Worm (Caenorhabditis elegans) whole organism, L1 larva: ENCODE data around the gene Y75B8A.18.

Experiments used
- C04F5.9 ChIP-seq: sonication (generic microtip); optimal IDR thresholded peaks from 2 replicates; lab custom pipeline; 2016; ENCODE audit warnings: missing genetic modification characterization, missing compliant biosample characterization
- C34B4.2 ChIP-seq: sonication (generic microtip); optimal IDR thresholded peaks from 2 replicates; lab custom pipeline; 2017; ENCODE audit warnings: mild to moderate bottlenecking, missing genetic modification characterization, missing compliant biosample characterization
- Y116A8C.19 ChIP-seq: sonication (generic microtip); optimal IDR thresholded peaks from 2 replicates; lab custom pipeline; 2016; ENCODE audit warnings: missing compliant biosample characterization, missing genetic modification characterization, borderline replicate concordance
- aha-1 ChIP-seq: fragments of 150-350 bp; optimal IDR thresholded peaks from 2 replicates; lab custom pipeline; 2014; ENCODE audit warnings: missing biosample characterization, missing genetic modification characterization
- alr-1 ChIP-seq: fragments of 200-800 bp; sonication (Bioruptor generic); optimal IDR thresholded peaks from 2 replicates; lab custom pipeline; 2018; ENCODE audit warnings: borderline replicate concordance, mild to moderate bottlenecking, missing genetic modification characterization, missing compliant biosample characterization
- ama-1 ChIP-seq: fragments of 150-350 bp; optimal IDR thresholded peaks from 2 replicates; lab custom pipeline; 2014
- blmp-1 ChIP-seq: fragments of 150-350 bp; optimal IDR thresholded peaks from 2 replicates; lab custom pipeline; 2014; ENCODE audit warnings: missing biosample characterization, missing genetic modification characterization
- ceh-8 ChIP-seq: fragments of 200-800 bp; sonication (Bioruptor generic); optimal IDR thresholded peaks from 2 replicates; lab custom pipeline; 2018; ENCODE audit warnings: mild to moderate bottlenecking, missing genetic modification characterization, moderate library complexity, missing compliant biosample characterization
- ceh-88 ChIP-seq: fragments of 200-800 bp; sonication (Bioruptor generic); IDR thresholded peaks from 2 replicates; pipeline ENCODE4 v1.3.6; 2022; ENCODE audit warnings: missing genetic modification characterization, missing compliant biosample characterization
- ceh-90 ChIP-seq: sonication (generic microtip); optimal IDR thresholded peaks from 2 replicates; lab custom pipeline; 2016; ENCODE audit warnings: missing genetic modification characterization, missing compliant biosample characterization
- ces-1 ChIP-seq: fragments of 150-350 bp; optimal IDR thresholded peaks from 2 replicates; lab custom pipeline; 2014; ENCODE audit warnings: missing biosample characterization, missing genetic modification reagents, missing genetic modification characterization
- efl-1 ChIP-seq, 4 experiments: fragments of 150-350 bp; optimal IDR thresholded peaks in 3 of 4; peaks in 1 of 4; 1 replicate in 1 of 4; 2 replicates in 3 of 4; lab custom pipeline; 2014; ENCODE audit warnings: missing biosample characterization in 2 of 4, missing genetic modification characterization in 2 of 4, missing genetic modification reagents in 2 of 4
- egl-27 ChIP-seq, 2 experiments: fragments of 150-350 bp in 1 of 2; sonication (generic microtip); optimal IDR thresholded peaks; 3 replicates each; lab custom pipeline; 2017 to 2018; ENCODE audit warnings: missing biosample characterization in 2 of 2, missing genetic modification characterization in 2 of 2, missing genetic modification reagents in 2 of 2
- elt-2 ChIP-seq: sonication (generic microtip); optimal IDR thresholded peaks from 2 replicates; lab custom pipeline; 2016; ENCODE audit warnings: missing genetic modification characterization, mild to moderate bottlenecking, inconsistent platforms, missing compliant biosample characterization, missing genetic modification reagents
- elt-3 ChIP-seq, 6 experiments: fragments of 150-350 bp in 1 of 6; sonication (generic microtip); optimal IDR thresholded peaks; 2 replicates each; lab custom pipeline; 2017 to 2018; ENCODE audit warnings: missing biosample characterization in 6 of 6, missing genetic modification characterization in 6 of 6, inconsistent platforms in 1 of 6
- ets-5 ChIP-seq: fragments of 200-800 bp; sonication (Bioruptor generic); IDR thresholded peaks from 2 replicates; pipeline ENCODE4 v1.3.6; 2022; ENCODE audit warnings: missing genetic modification characterization, missing compliant biosample characterization
- grh-1 ChIP-seq: fragments of 200-800 bp; sonication (Bioruptor generic); IDR thresholded peaks from 2 replicates; pipeline ENCODE4 v1.3.6; 2022; ENCODE audit warnings: missing genetic modification reagents, missing genetic modification characterization, missing compliant biosample characterization
- hlh-4 ChIP-seq: sonication (generic microtip); optimal IDR thresholded peaks from 2 replicates; lab custom pipeline; 2016; ENCODE audit warnings: mild to moderate bottlenecking, missing genetic modification characterization, missing compliant biosample characterization
- irx-1 ChIP-seq: sonication (generic microtip); optimal IDR thresholded peaks from 2 replicates; lab custom pipeline; 2016; ENCODE audit warnings: missing genetic modification characterization, missing compliant biosample characterization
- jun-1 ChIP-seq: fragments of 150-350 bp; optimal IDR thresholded peaks from 2 replicates; lab custom pipeline; 2014; ENCODE audit warnings: missing biosample characterization, missing genetic modification reagents, missing genetic modification characterization
- lin-15B ChIP-seq: fragments of 150-350 bp; sonication (generic microtip); optimal IDR thresholded peaks from 3 replicates; lab custom pipeline; 2014; ENCODE audit warnings: missing biosample characterization, missing genetic modification characterization
- lir-3 ChIP-seq: sonication (generic microtip); optimal IDR thresholded peaks from 2 replicates; lab custom pipeline; 2016; ENCODE audit warnings: mild to moderate bottlenecking, missing genetic modification characterization, moderate library complexity, missing compliant biosample characterization; ENCODE audit not compliant: poor library complexity
- mab-9 ChIP-seq: fragments of 200-800 bp; sonication (Bioruptor generic); IDR thresholded peaks from 2 replicates; pipeline ENCODE4 v1.3.6; 2022; ENCODE audit warnings: missing genetic modification reagents, missing genetic modification characterization, missing compliant biosample characterization
- mep-1 ChIP-seq: fragments of 150-350 bp; optimal IDR thresholded peaks from 2 replicates; lab custom pipeline; 2014; ENCODE audit warnings: missing biosample characterization, missing genetic modification characterization
- nhr-11 ChIP-seq: fragments of 150-350 bp; optimal IDR thresholded peaks from 2 replicates; lab custom pipeline; 2014; ENCODE audit warnings: missing biosample characterization, missing genetic modification characterization
- nhr-12 ChIP-seq: sonication (generic microtip); optimal IDR thresholded peaks from 2 replicates; lab custom pipeline; 2017; ENCODE audit warnings: missing biosample characterization, missing genetic modification characterization
- nhr-47 ChIP-seq: sonication (generic microtip); optimal IDR thresholded peaks from 2 replicates; lab custom pipeline; 2016; ENCODE audit warnings: mild to moderate bottlenecking, missing genetic modification characterization, moderate library complexity, missing compliant biosample characterization
- nhr-77 ChIP-seq: fragments of 150-350 bp; optimal IDR thresholded peaks from 2 replicates; lab custom pipeline; 2014; ENCODE audit warnings: missing biosample characterization, missing genetic modification characterization
- nhr-85 ChIP-seq: sonication (generic microtip); peaks from one replicate; lab custom pipeline; 2016; ENCODE audit warnings: missing genetic modification characterization, inconsistent platforms, missing compliant biosample characterization
- pag-3 ChIP-seq: sonication (generic microtip); optimal IDR thresholded peaks from 2 replicates; lab custom pipeline; 2017; ENCODE audit warnings: missing genetic modification characterization, mild to moderate bottlenecking, missing compliant biosample characterization, antibody characterized with exemption, borderline replicate concordance; ENCODE audit not compliant: insufficient read depth
- pax-3 ChIP-seq: fragments of 200-800 bp; sonication (Bioruptor generic); optimal IDR thresholded peaks from 2 replicates; lab custom pipeline; 2018; ENCODE audit warnings: mild to moderate bottlenecking, missing genetic modification characterization, moderate library complexity, missing compliant biosample characterization
- skn-1 ChIP-seq: fragments of 150-350 bp; optimal IDR thresholded peaks from 2 replicates; lab custom pipeline; 2014; ENCODE audit warnings: missing biosample characterization, missing genetic modification characterization
- snpc-4 ChIP-seq: fragments of 150-350 bp; optimal IDR thresholded peaks from 2 replicates; lab custom pipeline; 2014; ENCODE audit warnings: missing biosample characterization, missing genetic modification characterization
- sptf-1 ChIP-seq: fragments of 150-350 bp; optimal IDR thresholded peaks from 2 replicates; lab custom pipeline; 2014; ENCODE audit warnings: missing biosample characterization, missing genetic modification characterization
- sup-37 ChIP-seq: fragments of 200-800 bp; sonication (Bioruptor generic); optimal IDR thresholded peaks from 2 replicates; lab custom pipeline; 2018; ENCODE audit warnings: mild to moderate bottlenecking, missing genetic modification characterization, missing compliant biosample characterization
- tbx-2 ChIP-seq: sonication (generic microtip); optimal IDR thresholded peaks from 2 replicates; lab custom pipeline; 2016; ENCODE audit warnings: missing genetic modification characterization, missing compliant biosample characterization
- tlp-1 ChIP-seq: fragments of 150-350 bp; optimal IDR thresholded peaks from 2 replicates; lab custom pipeline; 2014; ENCODE audit warnings: missing biosample characterization, missing genetic modification characterization
- unc-86 ChIP-seq: sonication (generic microtip); optimal IDR thresholded peaks from 2 replicates; lab custom pipeline; 2016; ENCODE audit warnings: missing genetic modification characterization, missing compliant biosample characterization
- vab-15 ChIP-seq: sonication (generic microtip); optimal IDR thresholded peaks from 2 replicates; lab custom pipeline; 2017; ENCODE audit warnings: missing genotype, mild to moderate bottlenecking, missing genetic modification characterization, missing compliant biosample characterization
- zag-1 ChIP-seq: fragments of 150-350 bp; optimal IDR thresholded peaks from 2 replicates; lab custom pipeline; 2014; ENCODE audit warnings: missing biosample characterization, missing genetic modification characterization
- zip-4 ChIP-seq: fragments of 200-800 bp; sonication (Bioruptor generic); optimal IDR thresholded peaks from 2 replicates; lab custom pipeline; 2018; ENCODE audit warnings: mild to moderate bottlenecking, missing genetic modification characterization, moderate library complexity, missing compliant biosample characterization
- ztf-4 ChIP-seq: fragments of 150-350 bp; optimal IDR thresholded peaks from 2 replicates; lab custom pipeline; 2014; ENCODE audit warnings: missing biosample characterization, missing genetic modification characterization

Gene Y75B8A.18

DNA sequence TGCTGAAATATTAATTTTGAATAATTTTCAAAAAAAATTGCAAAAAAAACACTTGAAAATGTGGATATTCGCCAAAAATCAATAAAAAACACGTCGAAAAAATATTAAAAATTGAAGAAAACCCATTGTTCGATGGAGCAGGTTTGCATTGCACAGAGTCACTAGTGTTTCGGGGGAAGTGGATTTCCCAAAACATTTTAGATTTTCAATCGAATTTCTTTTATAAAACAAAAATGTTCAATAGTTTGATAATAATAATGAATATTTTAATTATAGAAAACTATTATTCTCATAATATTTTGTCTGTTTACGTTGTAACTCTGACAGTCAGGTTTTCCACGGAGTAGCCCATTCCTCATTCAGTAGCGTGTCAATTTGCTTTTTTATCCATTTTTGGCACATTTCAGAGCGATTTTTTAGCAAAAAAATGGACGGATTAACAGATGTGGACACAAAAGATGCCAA is 7.4 kb downstream of the Y75B8A.18 start, which contains the start of the genes gex-4 and gphr-1 (continued):
- peak; percentile 58 for TF ChIP-seq ceh-90 (tag; lab: Kevin White, UChicago)
- no peak for TF ChIP-seq alr-1 (tag; lab: Kevin White, UChicago)
- TF ChIP-seq ceh-88 (GFP tag; lab: Robert Waterston, UW), result no peak
- no peak for TF ChIP-seq ceh-8
- TF ChIP-seq nhr-77, result no peak
- TF ChIP-seq nhr-85 (tag; lab: Kevin White, UChicago), result peak; percentile 68
- TF ChIP-seq C04F5.9 (tag; lab: Kevin White, UChicago), result peak; percentile 41
- no peak for TF ChIP-seq aha-1 (tag; lab: Kevin White, UChicago)
- no peak for TF ChIP-seq sptf-1 (tag; lab: Kevin White, UChicago)
- TF ChIP-seq nhr-12 (tag; lab: Kevin White, UChicago), result no peak
- TF ChIP-seq blmp-1 (tag; lab: Kevin White, UChicago), result peak; percentile 9
- TF ChIP-seq elt-3 (tag; optimal IDR thresholded peaks at IDR 0.05; lab: Kevin White, UChicago), result peak in 1 of 6 experiments; percentile 36
- no peak for TF ChIP-seq sup-37

DNA sequence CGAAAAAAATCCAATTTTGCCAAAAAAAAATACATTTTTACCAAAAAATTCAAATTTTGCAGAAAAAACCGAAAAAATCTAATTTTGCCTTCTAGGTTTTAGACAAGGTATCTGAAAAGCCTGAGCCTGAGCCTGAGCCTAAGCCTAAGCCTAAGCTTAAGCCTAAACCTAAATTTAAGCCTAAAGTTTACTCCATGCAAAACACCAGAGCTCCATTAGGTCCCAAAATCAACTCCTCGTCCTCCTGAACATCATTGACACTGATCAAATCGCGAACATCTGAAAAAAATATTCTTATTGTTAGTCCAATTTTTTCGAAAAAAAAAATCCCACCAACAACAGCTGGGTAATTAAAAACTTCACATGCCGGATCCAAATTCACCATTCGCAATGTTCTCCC is 8.0 kb downstream of the Y75B8A.18 start:
- no peak for TF ChIP-seq efl-1 (optimal IDR thresholded peaks at IDR 0.05; lab: Kevin White, UChicago)
- peak in 1 of 2 experiments; percentile 53 for TF ChIP-seq efl-1 (GFP tag; optimal IDR thresholded peaks at IDR 0.05 in 1 of 2; lab: Kevin White, UChicago)
- TF ChIP-seq lin-15B (tag; lab: Kevin White, UChicago), result no peak
- TF ChIP-seq, all 84 proteins: peak for 1

DNA sequence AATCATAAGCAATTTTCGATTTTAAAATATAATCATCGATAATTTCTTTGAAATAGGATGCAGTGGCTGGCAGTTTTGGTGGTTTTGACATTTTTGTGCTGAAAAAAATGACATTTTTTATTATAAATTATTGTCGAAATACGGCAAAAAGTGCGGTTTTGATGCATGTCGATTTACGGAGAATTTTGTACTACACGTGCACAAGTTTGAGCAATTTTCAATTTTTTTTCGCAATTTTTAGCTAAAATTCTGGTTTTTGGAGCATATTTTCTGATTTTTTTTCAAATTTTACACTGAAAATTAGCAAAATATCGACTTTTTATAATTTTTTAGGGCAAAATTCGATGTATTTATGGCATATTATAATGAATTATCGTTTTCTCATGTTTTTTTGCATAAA is 10.4 kb downstream of the Y75B8A.18 start, which contains the start of gene Y75B8A.13:
Y75B8A.13 (minus strand) TSS at position 101 of the 400 bp plus-strand sequence.
- TF ChIP-seq sptf-1 (tag; lab: Kevin White, UChicago) (no peak), elt-2 (no peak), grh-1 (GFP tag; lab: Robert Waterston, UW) (no peak), zip-4 (no peak), tbx-2 (tag; lab: Kevin White, UChicago) (no peak), C34B4.2 (tag; lab: Kevin White, UChicago) (no peak), tlp-1 (tag; lab: Kevin White, UChicago) (no peak), nhr-85 (tag; lab: Kevin White, UChicago) (no peak), zag-1 (tag; lab: Kevin White, UChicago) (no peak), pax-3 (no peak), jun-1 (tag; lab: Kevin White, UChicago) (no peak), hlh-4 (tag; lab: Kevin White, UChicago) (no peak), lin-15B (tag; lab: Kevin White, UChicago) (no peak), ama-1 (no peak), mab-9 (GFP tag; lab: Robert Waterston, UW) (no peak), nhr-11 (no peak), nhr-47 (tag; lab: Kevin White, UChicago) (no peak), mep-1 (no peak), ets-5 (GFP tag; lab: Robert Waterston, UW) (no peak)

DNA sequence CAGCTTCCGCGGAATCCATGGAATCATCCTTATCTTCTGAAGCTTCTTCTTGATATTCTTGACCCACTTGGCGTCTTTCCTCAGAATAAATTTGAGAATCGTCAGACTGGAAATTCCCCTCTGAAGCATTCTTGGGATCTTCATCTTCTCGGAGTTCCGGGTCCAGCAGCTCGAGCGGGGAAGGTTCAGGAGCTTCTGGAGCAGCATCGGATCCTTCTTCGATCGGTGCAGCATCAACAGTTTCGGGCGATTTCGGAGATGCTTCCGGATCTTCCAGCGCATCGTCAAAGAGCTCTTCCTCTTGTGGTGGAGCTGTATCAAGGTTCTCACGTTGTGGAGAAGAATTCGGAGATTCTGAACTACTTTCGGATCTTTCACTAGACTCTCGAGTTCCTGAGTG is 18.5 kb downstream of the Y75B8A.18 start:
- TF ChIP-seq efl-1 (optimal IDR thresholded peaks at IDR 0.05; lab: Kevin White, UChicago), result no peak
- TF ChIP-seq efl-1 (GFP tag; optimal IDR thresholded peaks at IDR 0.05 in 1 of 2; lab: Kevin White, UChicago), result no peak
- TF ChIP-seq skn-1 (tag; lab: Kevin White, UChicago), result no peak

DNA sequence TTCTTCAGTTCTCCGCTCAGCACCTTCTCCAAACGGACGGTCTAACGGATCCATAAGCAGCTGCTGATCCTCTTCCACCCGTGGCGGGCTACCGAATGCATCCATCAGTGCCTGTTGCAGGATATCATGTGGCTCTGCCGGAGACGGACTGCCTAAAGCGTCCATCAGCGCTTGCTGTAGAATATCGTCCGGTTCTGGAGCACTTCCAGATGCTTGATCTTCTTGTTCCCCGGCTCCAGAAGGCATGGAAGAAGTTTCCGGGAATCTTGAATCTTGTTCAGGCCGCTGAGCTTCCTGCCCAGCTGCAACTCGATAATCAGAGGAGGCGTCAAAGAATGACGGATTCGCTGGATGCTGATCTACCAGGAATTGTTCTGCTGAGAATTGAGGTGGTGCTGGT is 20.8 kb downstream of the Y75B8A.18 start:
- TF ChIP-seq C04F5.9 (tag; lab: Kevin White, UChicago), result no peak
- no peak for TF ChIP-seq nhr-85 (tag; lab: Kevin White, UChicago)
- no peak for TF ChIP-seq nhr-77
- TF ChIP-seq aha-1 (tag; lab: Kevin White, UChicago), result no peak
- no peak for TF ChIP-seq lir-3
- no peak for TF ChIP-seq unc-86 (tag; lab: Kevin White, UChicago)
- TF ChIP-seq Y116A8C.19 (tag; lab: Kevin White, UChicago), result no peak
- no peak for TF ChIP-seq snpc-4 (tag; lab: Kevin White, UChicago)
- TF ChIP-seq ces-1 (GFP tag; lab: Kevin White, UChicago), result no peak
- no peak for TF ChIP-seq skn-1 (tag; lab: Kevin White, UChicago)
- TF ChIP-seq egl-27 (tag; optimal IDR thresholded peaks at IDR 0.05; lab: Kevin White, UChicago), result no peak
- TF ChIP-seq irx-1 (tag; lab: Kevin White, UChicago), result no peak
- TF ChIP-seq vab-15 (tag; lab: Kevin White, UChicago), result no peak
- no peak for TF ChIP-seq pag-3 (tag; lab: Kevin White, UChicago)
- no peak for TF ChIP-seq nhr-12 (tag; lab: Kevin White, UChicago)
- no peak for TF ChIP-seq ztf-4 (tag; lab: Kevin White, UChicago)
